Worm (Caenorhabditis elegans) whole organism, L2 larva: ENCODE measurements around the gene inx-6.

Source experiments
- blmp-1 ChIP-seq: sonication (generic microtip); optimal IDR thresholded peaks from 2 replicates; lab custom pipeline; 2017; ENCODE audit warnings: missing genetic modification characterization, mild to moderate bottlenecking, missing compliant biosample characterization, antibody characterized with exemption, moderate library complexity; ENCODE audit not compliant: insufficient read depth
- dmd-4 ChIP-seq: sonication (generic microtip); optimal IDR thresholded peaks from 2 replicates; lab custom pipeline; 2017; ENCODE audit warnings: missing biosample characterization, missing genetic modification characterization
- elt-1 ChIP-seq: fragments of 150-350 bp; optimal IDR thresholded peaks from 2 replicates; lab custom pipeline; 2014; ENCODE audit warnings: missing biosample characterization, missing genetic modification characterization
- gmeb-1 ChIP-seq: fragments of 150-350 bp; optimal IDR thresholded peaks from 2 replicates; lab custom pipeline; 2014; ENCODE audit warnings: missing biosample characterization, missing genetic modification characterization
- lin-13 ChIP-seq: fragments of 150-350 bp; optimal IDR thresholded peaks from 2 replicates; lab custom pipeline; 2014; ENCODE audit warnings: missing biosample characterization, missing genetic modification reagents, missing genetic modification characterization
- nhr-11 ChIP-seq: fragments of 150-350 bp; optimal IDR thresholded peaks from 2 replicates; lab custom pipeline; 2014; ENCODE audit warnings: missing biosample characterization, missing genetic modification characterization
- nhr-6 ChIP-seq: fragments of 150-350 bp; optimal IDR thresholded peaks from 2 replicates; lab custom pipeline; 2014; ENCODE audit warnings: missing biosample characterization, missing genetic modification characterization
- skn-1 ChIP-seq: sonication (generic microtip); optimal IDR thresholded peaks from 2 replicates; lab custom pipeline; 2017; ENCODE audit warnings: missing biosample characterization, missing genetic modification characterization
- unc-62 ChIP-seq: fragments of 150-350 bp; optimal IDR thresholded peaks from 2 replicates; lab custom pipeline; 2014; ENCODE audit warnings: missing biosample characterization, missing genetic modification reagents, missing genetic modification characterization
- ztf-11 ChIP-seq: sonication (generic microtip); optimal IDR thresholded peaks from 2 replicates; lab custom pipeline; 2017; ENCODE audit warnings: missing biosample characterization, missing genetic modification characterization

DNA sequence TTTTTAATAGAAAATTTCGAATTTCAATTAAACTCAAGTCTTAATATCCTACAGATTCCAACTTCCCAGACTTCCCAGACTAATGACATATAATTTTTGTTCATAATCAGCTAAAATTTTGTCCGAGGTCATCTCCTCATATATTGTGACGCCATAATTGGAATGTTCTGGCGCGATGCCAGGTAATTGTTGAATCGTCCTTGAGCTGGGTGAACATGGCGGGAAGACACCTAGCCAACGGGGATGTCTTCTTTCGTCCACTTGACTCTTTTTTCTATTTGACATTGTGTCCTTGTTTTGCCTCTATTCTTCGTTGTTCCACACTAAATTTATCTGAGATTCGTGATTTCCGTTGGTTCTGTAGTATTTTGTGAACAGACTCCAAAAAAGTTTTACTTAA is 50.4 kb downstream of the inx-6 start:
- TF ChIP-seq lin-13 (GFP tag; lab: Kevin White, UChicago): no peak
- no peak for TF ChIP-seq unc-62 (GFP tag; lab: Kevin White, UChicago)
- TF ChIP-seq gmeb-1: no peak
- TF ChIP-seq blmp-1: no peak
- TF ChIP-seq nhr-6 (tag; lab: Kevin White, UChicago): no peak
- TF ChIP-seq dmd-4 (tag; lab: Kevin White, UChicago): no peak
- no peak for TF ChIP-seq nhr-11 (tag; lab: Kevin White, UChicago)
- TF ChIP-seq ztf-11 (tag; lab: Kevin White, UChicago): no peak
- TF ChIP-seq elt-1 (tag; lab: Kevin White, UChicago): no peak
- TF ChIP-seq skn-1 (tag; lab: Kevin White, UChicago): no peak
